Worm (Caenorhabditis elegans) whole organism, L4 larva: ENCODE results near the gene K07F5.6.

Source experiments
- R02D3.7 ChIP-seq: fragments of 150-350 bp; sonication (generic microtip); optimal IDR thresholded peaks from 3 replicates; lab custom pipeline; 2014; ENCODE audit warnings: missing biosample characterization, missing genetic modification characterization
- Y5F2A.4 ChIP-seq: fragments of 200-800 bp; sonication (Bioruptor generic); optimal IDR thresholded peaks from 2 replicates; lab custom pipeline; 2018; ENCODE audit warnings: mild to moderate bottlenecking, missing genetic modification characterization, missing compliant biosample characterization
- aha-1 ChIP-seq: fragments of 150-350 bp; peaks from one replicate; lab custom pipeline; 2014; ENCODE audit warnings: missing biosample characterization, missing genetic modification characterization
- ama-1 ChIP-seq: fragments of 150-350 bp; optimal IDR thresholded peaks from 2 replicates; lab custom pipeline; 2014; ENCODE audit warnings: inconsistent platforms, mixed read lengths
- mdl-1 ChIP-seq, 2 experiments: fragments of 150-350 bp in 1 of 2; sonication (generic microtip) in 1 of 2; optimal IDR thresholded peaks; 2 replicates each; lab custom pipeline; 2014 to 2017; ENCODE audit warnings: missing biosample characterization in 2 of 2, missing genetic modification characterization in 2 of 2
- nhr-28 ChIP-seq: fragments of 150-350 bp; optimal IDR thresholded peaks from 2 replicates; lab custom pipeline; 2014; ENCODE audit warnings: missing biosample characterization, missing genetic modification characterization
- nhr-77 ChIP-seq: fragments of 150-350 bp; optimal IDR thresholded peaks from 2 replicates; lab custom pipeline; 2014; ENCODE audit warnings: missing biosample characterization, missing genetic modification characterization
- snpc-4 ChIP-seq: fragments of 150-350 bp; optimal IDR thresholded peaks from 2 replicates; lab custom pipeline; 2014; ENCODE audit warnings: missing biosample characterization, missing genetic modification characterization
- ztf-11 ChIP-seq: fragments of 150-350 bp; optimal IDR thresholded peaks from 2 replicates; lab custom pipeline; 2014; ENCODE audit warnings: missing biosample characterization, missing genetic modification characterization

DNA sequence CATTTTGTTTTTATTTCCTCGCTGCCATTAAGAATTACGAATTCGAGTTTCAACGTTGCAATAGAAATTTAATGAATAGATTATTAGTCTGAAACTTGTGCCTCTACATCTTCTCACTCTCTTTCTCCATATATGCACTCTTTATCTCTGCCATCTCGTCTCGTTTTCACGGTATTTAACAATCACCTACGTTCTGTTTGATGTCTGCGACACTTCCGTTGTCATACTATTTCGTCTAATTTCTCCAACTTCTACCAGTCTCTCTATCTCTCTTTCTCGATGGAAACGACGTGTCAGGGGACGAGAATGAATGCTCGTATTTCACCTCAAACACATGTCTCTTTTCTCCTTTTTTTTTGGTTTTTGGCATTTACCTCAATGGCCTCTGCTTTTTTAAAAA is 27.4 kb upstream of the K07F5.6 start:
- TF ChIP-seq nhr-77 (tag; lab: Kevin White, UChicago) (peak; percentile 17), aha-1 (tag; lab: Kevin White, UChicago) (peak; percentile 60), nhr-28 (tag; lab: Kevin White, UChicago) (peak; percentile 39), mdl-1 (tag; optimal IDR thresholded peaks at IDR 0.05; lab: Kevin White, UChicago) (peak; percentile 26 to 55), R02D3.7 (tag; lab: Kevin White, UChicago) (no peak), ama-1 (lab: Kevin White, UChicago) (no peak), snpc-4 (tag; lab: Kevin White, UChicago) (no peak), Y5F2A.4 (GFP tag; lab: Kevin White, UChicago) (no peak), ztf-11 (no peak)
